Fruit fly (Drosophila melanogaster): Measurements from ENCODE around the gene CG16952.

- no peak for TF ChIP-seq dl (GFP tag; optimal IDR thresholded peaks at IDR 0.05; ENCODE audit: insufficient read depth in 1 of 2, partially characterized antibody in 2 of 2)
- no peak for TF ChIP-seq Abd-B (GFP tag; optimal IDR thresholded peaks at IDR 0.05)
Observed at dm6 chrX:15835393-15835792, 34.6 kb upstream of the CG16952 start, which contains the start of gene Chc.
